Worm (Caenorhabditis elegans) whole organism, young adult: ENCODE data around the gene K12G11.6.

ENCODE experiments used
- B0035.1 ChIP-seq: sonication (generic microtip); optimal IDR thresholded peaks from 2 replicates; lab custom pipeline; 2016; ENCODE audit warnings: missing genetic modification characterization, mild to moderate bottlenecking, missing compliant biosample characterization, missing genotype, missing genetic modification reagents
- B0261.1 ChIP-seq: sonication (generic microtip); optimal IDR thresholded peaks from 2 replicates; lab custom pipeline; 2016; ENCODE audit warnings: mild to moderate bottlenecking, missing genetic modification characterization, moderate library complexity, missing compliant biosample characterization
- B0336.3 ChIP-seq: fragments of 200-800 bp; sonication (Bioruptor generic); IDR thresholded peaks from 2 replicates; pipeline ENCODE4 v1.3.6; 2022; ENCODE audit warnings: missing genetic modification characterization, missing compliant biosample characterization
- C06A6.2 ChIP-seq: fragments of 200-800 bp; sonication (Bioruptor generic); conservative IDR thresholded peaks from 2 replicates; pipeline ENCODE4 v1.3.6; 2022; ENCODE audit warnings: missing genetic modification characterization, missing compliant biosample characterization
- C17E4.6 ChIP-seq: fragments of 200-800 bp; sonication (Bioruptor generic); IDR thresholded peaks from 2 replicates; pipeline ENCODE4 v1.3.6; 2022; ENCODE audit warnings: missing genetic modification reagents, missing genetic modification characterization, missing compliant biosample characterization
- F22D6.2 ChIP-seq: sonication (generic microtip); optimal IDR thresholded peaks from 2 replicates; lab custom pipeline; 2016; ENCODE audit warnings: mild to moderate bottlenecking, missing genetic modification characterization, missing compliant biosample characterization
- F39B2.1 ChIP-seq: fragments of 200-800 bp; sonication (Bioruptor generic); IDR thresholded peaks from 2 replicates; pipeline ENCODE4 v1.3.6; 2022; ENCODE audit warnings: missing genetic modification reagents, missing genetic modification characterization, missing compliant biosample characterization
- F57A8.1 ChIP-seq: fragments of 200-800 bp; sonication (Bioruptor generic); optimal IDR thresholded peaks from 2 replicates; lab custom pipeline; 2018; ENCODE audit warnings: mild to moderate bottlenecking, missing genetic modification characterization, moderate library complexity, missing compliant biosample characterization
- Y53F4B.3 ChIP-seq: fragments of 200-800 bp; sonication (Bioruptor generic); IDR thresholded peaks from 2 replicates; pipeline ENCODE4 v1.3.6; 2022; ENCODE audit warnings: missing genetic modification reagents, missing genetic modification characterization, missing compliant biosample characterization
- Y67H2A.10 ChIP-seq: fragments of 200-800 bp; sonication (Bioruptor generic); conservative IDR thresholded peaks from 2 replicates; pipeline ENCODE4 v1.3.6; 2022; ENCODE audit warnings: missing genetic modification reagents, missing genetic modification characterization, missing compliant biosample characterization
- Y79H2A.3 ChIP-seq: fragments of 200-800 bp; sonication (Bioruptor generic); conservative IDR thresholded peaks from 2 replicates; pipeline ENCODE4 v1.3.6; 2022; ENCODE audit warnings: missing genetic modification reagents, missing genetic modification characterization, missing compliant biosample characterization
- ZK185.1 ChIP-seq: sonication (generic microtip); optimal IDR thresholded peaks from 2 replicates; lab custom pipeline; 2016; ENCODE audit warnings: mild to moderate bottlenecking, missing genetic modification characterization, missing compliant biosample characterization; ENCODE audit not compliant: poor library complexity, severe bottlenecking
- aptf-2 ChIP-seq: fragments of 200-800 bp; sonication (Bioruptor generic); conservative IDR thresholded peaks from 2 replicates; pipeline ENCODE4 v1.3.6; 2022; ENCODE audit warnings: missing genetic modification reagents, missing genetic modification characterization, missing compliant biosample characterization
- bed-1 ChIP-seq: fragments of 200-800 bp; sonication (Bioruptor generic); IDR thresholded peaks from 2 replicates; pipeline ENCODE4 v1.3.6; 2022; ENCODE audit warnings: missing genetic modification reagents, missing genetic modification characterization, missing compliant biosample characterization
- cebp-1 ChIP-seq, 2 experiments: fragments of 200-800 bp in 1 of 2; sonication (Bioruptor generic) in 1 of 2; sonication (generic microtip) in 1 of 2; IDR thresholded peaks in 1 of 2; optimal IDR thresholded peaks in 1 of 2; 2 replicates each; pipeline versions ENCODE4 v1.3.6 to Lab custom; 2017 to 2022; ENCODE audit warnings: missing compliant biosample characterization in 2 of 2, missing genetic modification characterization in 2 of 2, mild to moderate bottlenecking in 1 of 2, missing genetic modification reagents in 1 of 2, moderate library complexity in 1 of 2
- ceh-91 ChIP-seq: fragments of 200-800 bp; sonication (Bioruptor generic); IDR thresholded peaks from 2 replicates; pipeline ENCODE4 v1.3.6; 2022; ENCODE audit warnings: missing genetic modification reagents, missing genetic modification characterization, missing compliant biosample characterization
- egl-18 ChIP-seq: fragments of 200-800 bp; sonication (Bioruptor generic); IDR thresholded peaks from 2 replicates; pipeline ENCODE4 v1.3.6; 2022; ENCODE audit warnings: missing genetic modification reagents, missing genetic modification characterization, missing compliant biosample characterization
- egrh-3 ChIP-seq: fragments of 200-800 bp; sonication (Bioruptor generic); IDR thresholded peaks from 2 replicates; pipeline ENCODE4 v1.3.6; 2022; ENCODE audit warnings: missing genetic modification reagents, missing genetic modification characterization, missing compliant biosample characterization
- fkh-3 ChIP-seq: sonication (generic microtip); optimal IDR thresholded peaks from 2 replicates; lab custom pipeline; 2016; ENCODE audit warnings: mild to moderate bottlenecking, missing genetic modification characterization, missing compliant biosample characterization
- gei-17 ChIP-seq: fragments of 200-800 bp; sonication (Bioruptor generic); optimal IDR thresholded peaks from 2 replicates; lab custom pipeline; 2018; ENCODE audit warnings: mild to moderate bottlenecking, missing genetic modification characterization, missing compliant biosample characterization
- lag-1 ChIP-seq: fragments of 200-800 bp; sonication (Bioruptor generic); IDR thresholded peaks from 2 replicates; pipeline ENCODE4 v1.3.6; 2022; ENCODE audit warnings: missing genetic modification reagents, missing genetic modification characterization, missing compliant biosample characterization
- lin-26 ChIP-seq: fragments of 200-800 bp; sonication (Bioruptor generic); IDR thresholded peaks from 2 replicates; pipeline ENCODE4 v1.3.6; 2022; ENCODE audit warnings: missing genetic modification reagents, missing genetic modification characterization, missing compliant biosample characterization
- lir-1 ChIP-seq: fragments of 200-800 bp; sonication (Bioruptor generic); conservative IDR thresholded peaks from 2 replicates; pipeline ENCODE4 v1.3.6; 2022; ENCODE audit warnings: missing genetic modification reagents, missing genetic modification characterization, missing compliant biosample characterization
- lsy-27 ChIP-seq: sonication (generic microtip); optimal IDR thresholded peaks from 2 replicates; lab custom pipeline; 2017; ENCODE audit warnings: missing genetic modification characterization, mild to moderate bottlenecking, missing compliant biosample characterization, antibody characterized with exemption, missing genotype, borderline replicate concordance; ENCODE audit not compliant: insufficient read depth
- mel-28 ChIP-seq: sonication (generic microtip); optimal IDR thresholded peaks from 2 replicates; lab custom pipeline; 2016; ENCODE audit warnings: borderline replicate concordance, mild to moderate bottlenecking, missing genetic modification characterization, missing compliant biosample characterization
- nhr-179 ChIP-seq: sonication (generic microtip); optimal IDR thresholded peaks from 2 replicates; lab custom pipeline; 2016; ENCODE audit warnings: mild to moderate bottlenecking, missing genetic modification characterization, missing compliant biosample characterization
- nhr-80 ChIP-seq: sonication (generic microtip); optimal IDR thresholded peaks from 2 replicates; lab custom pipeline; 2016; ENCODE audit warnings: missing genetic modification characterization, missing compliant biosample characterization
- nhr-90 ChIP-seq: sonication (generic microtip); optimal IDR thresholded peaks from 2 replicates; lab custom pipeline; 2016; ENCODE audit warnings: missing genotype, mild to moderate bottlenecking, missing genetic modification characterization, missing compliant biosample characterization
- sdz-38 ChIP-seq: sonication (generic microtip); optimal IDR thresholded peaks from 2 replicates; lab custom pipeline; 2016; ENCODE audit warnings: missing genotype, missing genetic modification characterization, missing compliant biosample characterization
- snpc-1.3 ChIP-seq: sonication (generic microtip); optimal IDR thresholded peaks from 2 replicates; lab custom pipeline; 2017; ENCODE audit warnings: missing genetic modification characterization, mild to moderate bottlenecking, missing compliant biosample characterization, antibody characterized with exemption, moderate library complexity, missing genotype, missing genetic modification reagents; ENCODE audit not compliant: insufficient read depth
- snpc-4 ChIP-seq, 5 experiments: fragments of 150-350 bp in 1 of 5; sonication (generic microtip) in 4 of 5; optimal IDR thresholded peaks; 2 replicates each; lab custom pipeline; 2014 to 2018; ENCODE audit warnings: missing genetic modification characterization in 5 of 5, missing biosample characterization in 3 of 5, antibody characterized with exemption in 2 of 5, mild to moderate bottlenecking in 2 of 5, missing compliant biosample characterization in 2 of 5, missing genotype in 2 of 5, moderate library complexity in 2 of 5, missing genetic modification reagents in 1 of 5
- somi-1 ChIP-seq: fragments of 200-800 bp; sonication (Bioruptor generic); optimal IDR thresholded peaks from 2 replicates; lab custom pipeline; 2018; ENCODE audit warnings: mild to moderate bottlenecking, missing genetic modification characterization, missing compliant biosample characterization
- unc-130 ChIP-seq: sonication (generic microtip); optimal IDR thresholded peaks from 2 replicates; lab custom pipeline; 2016; ENCODE audit warnings: missing genetic modification reagents, missing genetic modification characterization, missing compliant biosample characterization
- unc-62 ChIP-seq: fragments of 150-350 bp; optimal IDR thresholded peaks from 2 replicates; lab custom pipeline; 2014; ENCODE audit warnings: missing biosample characterization, missing genetic modification reagents, missing genetic modification characterization
- zfh-2 ChIP-seq: fragments of 200-800 bp; sonication (Bioruptor generic); conservative IDR thresholded peaks from 2 replicates; pipeline ENCODE4 v1.3.6; 2022; ENCODE audit warnings: missing genetic modification reagents, missing genetic modification characterization, missing compliant biosample characterization
- zim-3 ChIP-seq: sonication (generic microtip); optimal IDR thresholded peaks from 2 replicates; lab custom pipeline; 2017; ENCODE audit warnings: mild to moderate bottlenecking, missing genetic modification characterization, moderate library complexity, missing compliant biosample characterization
- ztf-18 ChIP-seq: sonication (generic microtip); optimal IDR thresholded peaks from 2 replicates; lab custom pipeline; 2016; ENCODE audit warnings: missing genotype, mild to moderate bottlenecking, missing genetic modification characterization, missing compliant biosample characterization
- ztf-26 ChIP-seq: sonication (generic microtip); optimal IDR thresholded peaks from 2 replicates; lab custom pipeline; 2017; ENCODE audit warnings: missing genetic modification characterization, missing compliant biosample characterization

K12G11.6 gene

ce11 chrV:11861880-11862544 lies 32.1 kb upstream of the K12G11.6 start:
- TF ChIP-seq lag-1 (no peak), ZK185.1 (tag; lab: Kevin White, UChicago) (no peak), B0336.3 (GFP tag; lab: Robert Waterston, UW) (no peak), zim-3 (tag; lab: Kevin White, UChicago) (no peak), C06A6.2 (no peak), nhr-80 (tag; lab: Kevin White, UChicago) (peak; percentile 19), unc-62 (GFP tag; lab: Kevin White, UChicago) (peak; percentile 44)

- no peak for TF ChIP-seq mel-28 (tag; lab: Kevin White, UChicago)
- TF ChIP-seq ztf-26 (tag; lab: Kevin White, UChicago): no peak
- no peak for TF ChIP-seq aptf-2 (GFP tag; lab: Robert Waterston, UW)
- no peak for TF ChIP-seq unc-62 (GFP tag; lab: Kevin White, UChicago)
These were observed 31.3 kb upstream of the K12G11.6 start, which contains the start of gene R13H4.6 for ce11 chrV:11862817-11863216. TSS of gene R13H4.6 (plus strand) at chrV:11863117.

- TF ChIP-seq F57A8.1: no peak
These were observed 26.0 kb upstream of the K12G11.6 start, which contains the start of gene R13H4.7 for ce11 chrV:11868142-11868541. TSS of gene R13H4.7 (minus strand) at chrV:11868242.

ce11 chrV:11875060-11875459 lies 19.1 kb upstream of the K12G11.6 start, which contains the start of gene sulp-4:
TSS of gene sulp-4 (plus strand) at chrV:11875360.
- no peak for TF ChIP-seq B0035.1 (tag; lab: Kevin White, UChicago)
- TF ChIP-seq sdz-38: no peak
- TF ChIP-seq gei-17 (GFP tag; lab: Kevin White, UChicago): no peak
- no peak for TF ChIP-seq nhr-90 (tag; lab: Kevin White, UChicago)
- no peak for TF ChIP-seq aptf-2 (GFP tag; lab: Robert Waterston, UW)
- no peak for TF ChIP-seq nhr-179 (tag; lab: Kevin White, UChicago)
- no peak for TF ChIP-seq Y67H2A.10 (GFP tag; lab: Robert Waterston, UW)
- TF ChIP-seq cebp-1 (GFP tag; IDR thresholded peaks at IDR 0.05; lab: Robert Waterston, UW): no peak
- TF ChIP-seq cebp-1 (tag; optimal IDR thresholded peaks at IDR 0.05; lab: Kevin White, UChicago): no peak
- TF ChIP-seq lin-26 (GFP tag; lab: Robert Waterston, UW): no peak
- no peak for TF ChIP-seq snpc-1.3 (tag; lab: Kevin White, UChicago)

ce11 chrV:11876657-11877056 lies 17.5 kb upstream of the K12G11.6 start:
- TF ChIP-seq C17E4.6 (GFP tag; lab: Robert Waterston, UW): no peak
- TF ChIP-seq egl-18 (GFP tag; lab: Robert Waterston, UW): no peak
- TF ChIP-seq lir-1 (GFP tag; lab: Robert Waterston, UW): no peak
- TF ChIP-seq bed-1 (GFP tag; lab: Robert Waterston, UW): no peak
- TF ChIP-seq F39B2.1 (GFP tag; lab: Robert Waterston, UW): no peak

- TF ChIP-seq Y79H2A.3 (GFP tag; lab: Robert Waterston, UW) (no peak), lsy-27 (tag; lab: Kevin White, UChicago) (no peak), Y53F4B.3 (no peak), egrh-3 (GFP tag; lab: Robert Waterston, UW) (no peak), F22D6.2 (tag; lab: Kevin White, UChicago) (no peak), snpc-4 (GFP tag; optimal IDR thresholded peaks at IDR 0.05; lab: Kevin White, UChicago) (no peak), snpc-4 (tag; optimal IDR thresholded peaks at IDR 0.05; lab: Kevin White, UChicago) (no peak), B0261.1 (tag; lab: Kevin White, UChicago) (no peak), ztf-18 (tag; lab: Kevin White, UChicago) (no peak), ceh-91 (no peak), unc-130 (GFP tag; lab: Kevin White, UChicago) (no peak), zfh-2 (no peak), C17E4.6 (GFP tag; lab: Robert Waterston, UW) (no peak), F39B2.1 (GFP tag; lab: Robert Waterston, UW) (no peak), fkh-3 (tag; lab: Kevin White, UChicago) (no peak), somi-1 (no peak)
These were observed 14.4 kb upstream of the K12G11.6 start, which contains the start of gene sulp-5 for ce11 chrV:11879732-11880131. TSS of gene sulp-5 (plus strand) at chrV:11880032.
